Fruit fly (Drosophila melanogaster): Measurements from ENCODE around the gene Cpr72Ea.

dm6 chr3L:16326657-16327056, 35.7 kb upstream of the Cpr72Ea start, which contains the start of the genes CG13040 and CG13039:
- TF ChIP-seq rgr (GFP tag; optimal IDR thresholded peaks at IDR 0.05), result no peak
- no peak for TF ChIP-seq pan (optimal IDR thresholded peaks at IDR 0.05)
- no peak for TF ChIP-seq ey (GFP tag; optimal IDR thresholded peaks at IDR 0.05)
- no peak for TF ChIP-seq Dfd (GFP tag; optimal IDR thresholded peaks at IDR 0.05)
